Fruit fly (Drosophila melanogaster): Measurements from ENCODE around the gene CG12502.
A peak's percentile ranks its signal among the peaks of the same experiment; 100 is the strongest.

Gene CG12502

dm6 chr3L:908508-909162 is 43.4 kb downstream of the CG12502 start, which contains the start of gene nerfin-1 (continued):
- no peak for TF ChIP-seq al (GFP tag; IDR thresholded peaks at IDR 0.05)
- TF ChIP-seq Ptx1 (GFP tag; IDR thresholded peaks at IDR 0.05): no peak
- no peak for TF ChIP-seq pb (GFP tag; optimal IDR thresholded peaks at IDR 0.05)
- TF ChIP-seq bowl (GFP tag; IDR thresholded peaks at IDR 0.05): no peak
- TF ChIP-seq HLH54F (GFP tag; optimal IDR thresholded peaks at IDR 0.05): no peak
- TF ChIP-seq hbn (GFP tag; IDR thresholded peaks at IDR 0.05; ENCODE audit: partially characterized antibody): no peak
- no peak for TF ChIP-seq ranshi (GFP tag; IDR thresholded peaks at IDR 0.05)
- no peak for TF ChIP-seq ftz-f1 (GFP tag; optimal IDR thresholded peaks at IDR 0.05)
- TF ChIP-seq shn (GFP tag; optimal IDR thresholded peaks at IDR 0.05): no peak
- TF ChIP-seq danr (GFP tag; IDR thresholded peaks at IDR 0.05): no peak
- TF ChIP-seq sim (GFP tag; IDR thresholded peaks at IDR 0.05): no peak
- TF ChIP-seq hth (optimal IDR thresholded peaks at IDR 0.05): no peak
- TF ChIP-seq hkb (optimal IDR thresholded peaks at IDR 0.05): no peak
- no peak for TF ChIP-seq hkb (GFP tag; IDR thresholded peaks at IDR 0.05)
- TF ChIP-seq CG11456 (GFP tag; IDR thresholded peaks at IDR 0.05): no peak
- TF ChIP-seq zfh1 (GFP tag; IDR thresholded peaks at IDR 0.05): no peak
- TF ChIP-seq CG6683 (GFP tag; optimal IDR thresholded peaks at IDR 0.05): no peak
- TF ChIP-seq CG7987 (GFP tag; optimal IDR thresholded peaks at IDR 0.05): no peak
- peak; percentile 32 for TF ChIP-seq CG9437 (GFP tag; optimal IDR thresholded peaks at IDR 0.05)
- TF ChIP-seq croc (GFP tag; conservative IDR thresholded peaks at IDR 0.05): peak; percentile 21; the same call in 1 of the 3 replicates
- TF ChIP-seq h (optimal IDR thresholded peaks at IDR 0.05): no peak
- TF ChIP-seq gro (GFP tag; optimal IDR thresholded peaks at IDR 0.05): no peak
- TF ChIP-seq CG3726 (GFP tag; IDR thresholded peaks at IDR 0.05): no peak
- no peak for TF ChIP-seq BEAF-32 (GFP tag; optimal IDR thresholded peaks at IDR 0.05)
- peak; percentile 3 for TF ChIP-seq Mes4 (GFP tag; optimal IDR thresholded peaks at IDR 0.05)
- no peak for TF ChIP-seq CG31388 (GFP tag; optimal IDR thresholded peaks at IDR 0.05)
- no peak for TF ChIP-seq HLH4C (GFP tag; IDR thresholded peaks at IDR 0.05; ENCODE audit: partially characterized antibody)
- TF ChIP-seq inv (GFP tag; IDR thresholded peaks at IDR 0.05; ENCODE audit: partially characterized antibody): no peak
- TF ChIP-seq ase (GFP tag; IDR thresholded peaks at IDR 0.05): 0 out of 3 replicates have a peak, but pooled peaks have one; percentile 16
- TF ChIP-seq Oli (tag; optimal IDR thresholded peaks at IDR 0.05): peak; percentile 49
- TF ChIP-seq pita (GFP tag; optimal IDR thresholded peaks at IDR 0.05): no peak
- no peak for TF ChIP-seq tgo (GFP tag; IDR thresholded peaks at IDR 0.05)
- no peak for TF ChIP-seq CrebB (tag; optimal IDR thresholded peaks at IDR 0.05)
- no peak for TF ChIP-seq dpn (GFP tag; optimal IDR thresholded peaks at IDR 0.05)
- TF ChIP-seq sisA (GFP tag; IDR thresholded peaks at IDR 0.05): no peak
- no peak for TF ChIP-seq kni (GFP tag; optimal IDR thresholded peaks at IDR 0.05)
- peak; percentile 15 for TF ChIP-seq CG7786 (GFP tag; optimal IDR thresholded peaks at IDR 0.05)
- TF ChIP-seq Side (GFP tag; optimal IDR thresholded peaks at IDR 0.05): no peak
- TF ChIP-seq CG6813 (GFP tag; optimal IDR thresholded peaks at IDR 0.05): no peak
- TF ChIP-seq CoRest (tag; optimal IDR thresholded peaks at IDR 0.05): peak; percentile 48
- TF ChIP-seq CG12299 (tag; optimal IDR thresholded peaks at IDR 0.05): no peak
- TF ChIP-seq Doc2 (GFP tag; IDR thresholded peaks at IDR 0.05): no peak
- no peak for TF ChIP-seq HLHmδ (GFP tag; optimal IDR thresholded peaks at IDR 0.05)
- no peak for TF ChIP-seq dati (GFP tag; IDR thresholded peaks at IDR 0.05)
- peak; percentile 36; the same call in 1 of the 3 replicates for TF ChIP-seq row (GFP tag; IDR thresholded peaks at IDR 0.05)
- no peak for TF ChIP-seq CG31224 (GFP tag; IDR thresholded peaks at IDR 0.05)
- TF ChIP-seq Taf1 (GFP tag; IDR thresholded peaks at IDR 0.05): no peak
- TF ChIP-seq NC2α (GFP tag; optimal IDR thresholded peaks at IDR 0.05): no peak
- TF ChIP-seq CG1603 (tag; optimal IDR thresholded peaks at IDR 0.05): peak; percentile 12
- peak; percentile 28; the same call in 1 of the 2 replicates for TF ChIP-seq CG31441 (GFP tag; IDR thresholded peaks at IDR 0.05)
- no peak for TF ChIP-seq BtbVII (GFP tag; optimal IDR thresholded peaks at IDR 0.05)
- TF ChIP-seq CG10462 (GFP tag; optimal IDR thresholded peaks at IDR 0.05): no peak
